Worm (Caenorhabditis elegans) whole organism, L1 larva: Measurements from ENCODE around the gene rpn-11.

ENCODE experiments used
- aha-1 ChIP-seq: fragments of 150-350 bp; optimal IDR thresholded peaks from 2 replicates; lab custom pipeline; 2014; ENCODE audit warnings: missing biosample characterization, missing genetic modification characterization
- aly-2 ChIP-seq: fragments of 150-350 bp; optimal IDR thresholded peaks from 2 replicates; lab custom pipeline; 2014; ENCODE audit warnings: missing biosample characterization, missing genetic modification characterization
- ama-1 ChIP-seq: fragments of 150-350 bp; optimal IDR thresholded peaks from 2 replicates; lab custom pipeline; 2014
- blmp-1 ChIP-seq: fragments of 150-350 bp; optimal IDR thresholded peaks from 2 replicates; lab custom pipeline; 2014; ENCODE audit warnings: missing biosample characterization, missing genetic modification characterization
- egl-27 ChIP-seq, 2 experiments: fragments of 150-350 bp in 1 of 2; sonication (generic microtip); optimal IDR thresholded peaks; 3 replicates each; lab custom pipeline; 2017 to 2018; ENCODE audit warnings: missing biosample characterization in 2 of 2, missing genetic modification characterization in 2 of 2, missing genetic modification reagents in 2 of 2
- lin-13 ChIP-seq: fragments of 150-350 bp; optimal IDR thresholded peaks from 2 replicates; lab custom pipeline; 2014; ENCODE audit warnings: missing biosample characterization, missing genetic modification reagents, missing genetic modification characterization
- mdl-1 ChIP-seq, 2 experiments: fragments of 150-350 bp; optimal IDR thresholded peaks; 2 replicates each; lab custom pipeline; 2014 to 2017; ENCODE audit warnings: missing biosample characterization in 2 of 2, missing genetic modification characterization in 2 of 2, inconsistent platforms in 1 of 2
- nhr-20 ChIP-seq: sonication (generic microtip); optimal IDR thresholded peaks from 2 replicates; lab custom pipeline; 2016; ENCODE audit warnings: mild to moderate bottlenecking, missing genetic modification characterization, missing compliant biosample characterization
- nhr-28 ChIP-seq: fragments of 150-350 bp; optimal IDR thresholded peaks from 2 replicates; lab custom pipeline; 2014; ENCODE audit warnings: missing biosample characterization, missing genetic modification characterization
- nhr-71 ChIP-seq: sonication (generic microtip); optimal IDR thresholded peaks from 2 replicates; lab custom pipeline; 2016; ENCODE audit warnings: mild to moderate bottlenecking, missing genetic modification characterization, moderate library complexity, missing compliant biosample characterization
- nhr-77 ChIP-seq: fragments of 150-350 bp; optimal IDR thresholded peaks from 2 replicates; lab custom pipeline; 2014; ENCODE audit warnings: missing biosample characterization, missing genetic modification characterization
- nhr-90 ChIP-seq: sonication (generic microtip); optimal IDR thresholded peaks from 2 replicates; lab custom pipeline; 2016; ENCODE audit warnings: mild to moderate bottlenecking, missing genetic modification characterization, missing compliant biosample characterization; ENCODE audit not compliant: poor library complexity
- xbp-1 ChIP-seq: sonication (generic microtip); optimal IDR thresholded peaks from 2 replicates; lab custom pipeline; 2016; ENCODE audit warnings: missing genetic modification characterization, missing compliant biosample characterization
- ztf-11 ChIP-seq, 2 experiments: sonication (generic microtip); optimal IDR thresholded peaks; 2 replicates each; lab custom pipeline; 2016 to 2017; ENCODE audit warnings: missing genetic modification characterization in 2 of 2, missing biosample characterization in 1 of 2, missing compliant biosample characterization in 1 of 2

DNA sequence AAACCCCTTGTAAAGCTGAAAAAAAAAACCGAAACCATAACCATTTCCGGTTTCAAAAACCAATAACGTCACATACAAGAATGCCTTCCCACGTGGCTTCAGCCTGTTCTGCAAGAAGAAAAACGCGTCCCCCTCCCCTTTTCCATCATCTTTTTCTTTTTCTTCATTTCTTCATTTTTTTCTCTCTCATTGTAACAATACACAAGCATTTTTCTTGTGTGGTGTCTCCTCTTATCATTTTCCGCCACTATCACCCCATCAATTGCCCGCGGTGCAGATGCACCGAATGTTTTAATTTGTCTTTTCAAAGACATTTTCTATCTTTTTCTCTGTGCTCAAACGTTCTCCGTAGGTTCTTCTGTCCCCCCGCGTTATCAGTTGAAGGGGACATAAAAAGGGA, 44.8 kb upstream of the rpn-11 start:
- TF ChIP-seq nhr-90 (tag; lab: Kevin White, UChicago) (peak; percentile 69), mdl-1 (tag; optimal IDR thresholded peaks at IDR 0.05; lab: Kevin White, UChicago) (peak in 1 of 2 experiments; percentile 49), egl-27 (tag; optimal IDR thresholded peaks at IDR 0.05; lab: Kevin White, UChicago) (no peak), nhr-77 (tag; lab: Kevin White, UChicago) (no peak), ama-1 (no peak), nhr-20 (tag; lab: Kevin White, UChicago) (peak; percentile 86), nhr-28 (tag; lab: Kevin White, UChicago) (no peak), blmp-1 (tag; lab: Kevin White, UChicago) (peak; percentile 66), ztf-11 (tag; optimal IDR thresholded peaks at IDR 0.05; lab: Kevin White, UChicago) (no peak), lin-13 (GFP tag; lab: Kevin White, UChicago) (peak; percentile 1), aly-2 (tag; lab: Kevin White, UChicago) (no peak), nhr-71 (tag; lab: Kevin White, UChicago) (peak; percentile 86), xbp-1 (tag; lab: Kevin White, UChicago) (no peak), aha-1 (tag; lab: Kevin White, UChicago) (no peak)
